Fruit fly (Drosophila melanogaster) whole organism, embryonic: ENCODE data around the gene spel1.

Experiments used
- Awh ChIP-seq: fragments of 200-800 bp; sonication (Bioruptor generic); IDR thresholded peaks from 2 replicates; pipeline ENCODE4, ENCODE4 v1.3.6; 2022; ENCODE audit warnings: missing biosample characterization, missing genetic modification characterization
- CG10366 ChIP-seq: fragments of 200-800 bp; sonication (Bioruptor generic); IDR thresholded peaks from 2 replicates; pipeline ENCODE4 v1.3.6; 2022; ENCODE audit warnings: missing biosample characterization, missing genetic modification characterization
- CG11456 ChIP-seq: fragments of 200-800 bp; sonication (Bioruptor generic); IDR thresholded peaks from 3 replicates; pipeline ENCODE4 v1.3.6; 2022; ENCODE audit warnings: missing biosample characterization, missing genetic modification characterization
- CG12104 ChIP-seq: fragments of 200-800 bp; sonication (Bioruptor generic); optimal IDR thresholded peaks from 3 replicates; lab custom pipeline; 2016; ENCODE audit warnings: missing biosample characterization, missing genetic modification characterization
- CG12155 ChIP-seq: fragments of 200-800 bp; sonication (Bioruptor generic); optimal IDR thresholded peaks from 3 replicates; lab custom pipeline; 2016; ENCODE audit warnings: missing biosample characterization, missing genetic modification characterization
- CG13775 ChIP-seq: fragments of 200-800 bp; sonication (Bioruptor generic); optimal IDR thresholded peaks from 3 replicates; lab custom pipeline; 2017; ENCODE audit warnings: missing biosample characterization, mild to moderate bottlenecking, missing genetic modification characterization
- CG1602 ChIP-seq: fragments of 200-800 bp; sonication (Bioruptor generic); optimal IDR thresholded peaks from 3 replicates; lab custom pipeline; 2016; ENCODE audit warnings: missing biosample characterization, missing genetic modification characterization
- CG3838 ChIP-seq: fragments of 200-800 bp; sonication (Bioruptor generic); optimal IDR thresholded peaks from 3 replicates; lab custom pipeline; 2016; ENCODE audit warnings: missing biosample characterization, missing genetic modification characterization
- CG4328 ChIP-seq: fragments of 200-800 bp; sonication (Bioruptor generic); optimal IDR thresholded peaks from 3 replicates; lab custom pipeline; 2017; ENCODE audit warnings: missing biosample characterization, missing genetic modification reagents, missing genetic modification characterization
- CG4404 ChIP-seq: fragments of 200-800 bp; sonication (Bioruptor generic); IDR thresholded peaks from 2 replicates; pipeline ENCODE4 v1.3.6; 2022; ENCODE audit warnings: missing biosample characterization, missing genetic modification characterization
- CG4854 ChIP-seq: fragments of 200-800 bp; sonication (Bioruptor generic); optimal IDR thresholded peaks from 2 replicates; lab custom pipeline; 2016; ENCODE audit warnings: missing biosample characterization, missing genetic modification characterization, inconsistent platforms
- CG6683 ChIP-seq: fragments of 200-800 bp; sonication (Bioruptor generic); optimal IDR thresholded peaks from 2 replicates; lab custom pipeline; 2017; ENCODE audit warnings: missing biosample characterization, mild to moderate bottlenecking, missing genetic modification characterization, missing genetic modification reagents
- CG8388 ChIP-seq: fragments of 200-800 bp; sonication (Bioruptor generic); optimal IDR thresholded peaks from 2 replicates; lab custom pipeline; 2019; ENCODE audit warnings: missing biosample characterization, mild to moderate bottlenecking, missing genetic modification characterization, moderate library complexity
- CG9817 ChIP-seq: fragments of 200-800 bp; sonication (Bioruptor generic); optimal IDR thresholded peaks from 2 replicates; lab custom pipeline; 2018; ENCODE audit warnings: missing biosample characterization, mild to moderate bottlenecking, missing genetic modification characterization, moderate library complexity
- CoRest ChIP-seq: fragments of 200-800 bp; sonication (Bioruptor generic); optimal IDR thresholded peaks from 3 replicates; lab custom pipeline; 2018; ENCODE audit warnings: missing biosample characterization, mild to moderate bottlenecking, missing genetic modification characterization, moderate library complexity
- D ChIP-seq, 2 experiments: fragments of 200-800 bp in 1 of 2; fragments of >200 bp in 1 of 2; sonication (Bioruptor generic) in 1 of 2; optimal IDR thresholded peaks; 2 replicates in 1 of 2; 3 replicates in 1 of 2; lab custom pipeline; 2017; ENCODE audit warnings: mild to moderate bottlenecking in 1 of 2, missing biosample characterization in 1 of 2, missing genetic modification characterization in 1 of 2, missing genetic modification reagents in 1 of 2
- D19A ChIP-seq: fragments of 200-800 bp; optimal IDR thresholded peaks from 3 replicates; lab custom pipeline; 2019; ENCODE audit warnings: missing biosample characterization, mild to moderate bottlenecking, missing genetic modification characterization, moderate library complexity
- D19B ChIP-seq: fragments of 200-800 bp; sonication (Bioruptor generic); optimal IDR thresholded peaks from 2 replicates; lab custom pipeline; 2017; ENCODE audit warnings: missing biosample characterization, mild to moderate bottlenecking, missing genetic modification characterization
- Dfd ChIP-seq, 2 experiments: fragments of >200 bp; optimal IDR thresholded peaks; 2 replicates each; lab custom pipeline; 2017; ENCODE audit warnings: missing biosample characterization in 2 of 2, missing genetic modification characterization in 2 of 2
- Dref ChIP-seq: fragments of 200-800 bp; sonication (Bioruptor generic); IDR thresholded peaks from 2 replicates; pipeline ENCODE4 v1.3.6; 2022; ENCODE audit warnings: missing biosample characterization, missing genetic modification characterization
- ERR ChIP-seq: fragments of 200-800 bp; sonication (Bioruptor generic); optimal IDR thresholded peaks from 2 replicates; lab custom pipeline; 2016; ENCODE audit warnings: missing biosample characterization, missing genetic modification characterization
- Elba2 ChIP-seq: fragments of 200-800 bp; sonication (Bioruptor generic); optimal IDR thresholded peaks from 3 replicates; lab custom pipeline; 2016; ENCODE audit warnings: missing biosample characterization, missing genetic modification characterization
- Ets65A ChIP-seq: fragments of 200-800 bp; sonication (Bioruptor generic); peaks from one replicate; lab custom pipeline; 2016; ENCODE audit warnings: missing biosample characterization, missing genetic modification characterization
- H2.0 ChIP-seq: fragments of 200-800 bp; sonication (Bioruptor generic); IDR thresholded peaks from 2 replicates; pipeline ENCODE4 v1.3.6; 2022; ENCODE audit warnings: missing biosample characterization, missing genetic modification characterization
- Meics ChIP-seq: fragments of 200-800 bp; sonication (Bioruptor generic); optimal IDR thresholded peaks from 2 replicates; lab custom pipeline; 2017; ENCODE audit warnings: missing biosample characterization, mild to moderate bottlenecking, missing genetic modification characterization
- Mes4 ChIP-seq: fragments of 200-800 bp; sonication (Bioruptor generic); optimal IDR thresholded peaks from 2 replicates; lab custom pipeline; 2016; ENCODE audit warnings: missing biosample characterization, missing genetic modification characterization
- Opbp ChIP-seq: fragments of 200-800 bp; sonication (Bioruptor generic); IDR thresholded peaks from 3 replicates; pipeline ENCODE4 v1.3.6; 2022; ENCODE audit warnings: missing biosample characterization, missing genetic modification characterization; ENCODE audit not compliant: partially characterized antibody
- Ptx1 ChIP-seq: fragments of 200-800 bp; sonication (Bioruptor generic); IDR thresholded peaks from 2 replicates; pipeline ENCODE4 v1.3.6; 2022; ENCODE audit warnings: missing biosample characterization, missing genetic modification characterization
- Sox100B ChIP-seq: fragments of 200-800 bp; sonication (Bioruptor generic); optimal IDR thresholded peaks from 3 replicates; lab custom pipeline; 2018; ENCODE audit warnings: missing biosample characterization, mild to moderate bottlenecking, missing genetic modification characterization
- Vsx1 ChIP-seq: fragments of 200-800 bp; sonication (Bioruptor generic); optimal IDR thresholded peaks from 2 replicates; lab custom pipeline; 2017; ENCODE audit warnings: missing biosample characterization, mild to moderate bottlenecking, missing genetic modification characterization, missing genetic modification reagents
- Xbp1 ChIP-seq: fragments of 200-800 bp; sonication (Bioruptor generic); optimal IDR thresholded peaks from 3 replicates; lab custom pipeline; 2016; ENCODE audit warnings: missing biosample characterization, mild to moderate bottlenecking, missing genetic modification characterization
- Xrp1 ChIP-seq: fragments of 200-800 bp; sonication (Bioruptor generic); IDR thresholded peaks from 2 replicates; pipeline ENCODE4 v1.3.6; 2022; ENCODE audit warnings: missing biosample characterization, missing genetic modification characterization
- ac ChIP-seq: fragments of 200-800 bp; sonication (Bioruptor generic); optimal IDR thresholded peaks from 3 replicates; lab custom pipeline; 2017; ENCODE audit warnings: missing biosample characterization, mild to moderate bottlenecking, missing genetic modification characterization
- ara ChIP-seq: fragments of 200-800 bp; sonication (Bioruptor generic); IDR thresholded peaks from 2 replicates; pipeline ENCODE4 v1.3.6; 2022; ENCODE audit warnings: missing biosample characterization, missing genetic modification characterization
- ci ChIP-seq: fragments of 200-800 bp; sonication (Bioruptor generic); IDR thresholded peaks from 3 replicates; pipeline ENCODE4 v1.3.6; 2022; ENCODE audit warnings: missing biosample characterization, missing genetic modification characterization
- disco-r ChIP-seq: fragments of 200-800 bp; sonication (Bioruptor generic); optimal IDR thresholded peaks from 2 replicates; lab custom pipeline; 2016; ENCODE audit warnings: missing biosample characterization, missing genetic modification characterization
- ems ChIP-seq: fragments of 200-800 bp; sonication (Bioruptor generic); optimal IDR thresholded peaks from 3 replicates; lab custom pipeline; 2016; ENCODE audit warnings: missing biosample characterization, missing genetic modification characterization
- fd64A ChIP-seq: fragments of 200-800 bp; sonication (Bioruptor generic); optimal IDR thresholded peaks from 3 replicates; lab custom pipeline; 2018; ENCODE audit warnings: missing biosample characterization, mild to moderate bottlenecking, missing genetic modification characterization
- ftz-f1 ChIP-seq: fragments of 200-800 bp; sonication (Bioruptor generic); optimal IDR thresholded peaks from 2 replicates; lab custom pipeline; 2016; ENCODE audit warnings: missing biosample characterization, missing genetic modification characterization
- fu2 ChIP-seq: fragments of 200-800 bp; sonication (Bioruptor generic); optimal IDR thresholded peaks from 2 replicates; lab custom pipeline; 2016; ENCODE audit warnings: missing biosample characterization, missing genetic modification characterization
- gcm ChIP-seq: fragments of 200-800 bp; sonication (Bioruptor generic); optimal IDR thresholded peaks from 2 replicates; lab custom pipeline; 2019; ENCODE audit warnings: missing biosample characterization, mild to moderate bottlenecking, missing genetic modification characterization, moderate library complexity
- h ChIP-seq: fragments of >200 bp; optimal IDR thresholded peaks from 2 replicates; lab custom pipeline; 2017
- insv ChIP-seq, 2 experiments: fragments of 200-800 bp; sonication (Bioruptor generic); optimal IDR thresholded peaks; 3 replicates each; lab custom pipeline; 2016 to 2018; ENCODE audit warnings: missing biosample characterization in 2 of 2, missing genetic modification characterization in 2 of 2
- knrl ChIP-seq: fragments of 200-800 bp; sonication (Bioruptor generic); IDR thresholded peaks from 3 replicates; pipeline ENCODE4 v1.3.6; 2022; ENCODE audit warnings: missing biosample characterization, missing genetic modification characterization; ENCODE audit not compliant: partially characterized antibody
- luna ChIP-seq: fragments of 200-800 bp; sonication (Bioruptor generic); optimal IDR thresholded peaks from 2 replicates; lab custom pipeline; 2016; ENCODE audit warnings: missing biosample characterization, missing genetic modification characterization
- nom ChIP-seq: fragments of 200-800 bp; sonication (Bioruptor generic); optimal IDR thresholded peaks from 2 replicates; lab custom pipeline; 2017; ENCODE audit warnings: missing biosample characterization, missing genetic modification characterization, mild to moderate bottlenecking, moderate library complexity, missing genetic modification reagents
- sd ChIP-seq: fragments of 200-800 bp; sonication (Bioruptor generic); optimal IDR thresholded peaks from 3 replicates; lab custom pipeline; 2018; ENCODE audit warnings: missing biosample characterization, mild to moderate bottlenecking, missing genetic modification characterization, moderate library complexity
- sug ChIP-seq: fragments of 200-800 bp; optimal IDR thresholded peaks from 2 replicates; lab custom pipeline; 2019; ENCODE audit warnings: missing biosample characterization, mild to moderate bottlenecking, missing genetic modification characterization, moderate library complexity
- wek ChIP-seq: fragments of 200-800 bp; sonication (Bioruptor generic); optimal IDR thresholded peaks from 3 replicates; lab custom pipeline; 2018; ENCODE audit warnings: missing biosample characterization, mild to moderate bottlenecking, missing genetic modification characterization, moderate library complexity

Gene spel1

DNA sequence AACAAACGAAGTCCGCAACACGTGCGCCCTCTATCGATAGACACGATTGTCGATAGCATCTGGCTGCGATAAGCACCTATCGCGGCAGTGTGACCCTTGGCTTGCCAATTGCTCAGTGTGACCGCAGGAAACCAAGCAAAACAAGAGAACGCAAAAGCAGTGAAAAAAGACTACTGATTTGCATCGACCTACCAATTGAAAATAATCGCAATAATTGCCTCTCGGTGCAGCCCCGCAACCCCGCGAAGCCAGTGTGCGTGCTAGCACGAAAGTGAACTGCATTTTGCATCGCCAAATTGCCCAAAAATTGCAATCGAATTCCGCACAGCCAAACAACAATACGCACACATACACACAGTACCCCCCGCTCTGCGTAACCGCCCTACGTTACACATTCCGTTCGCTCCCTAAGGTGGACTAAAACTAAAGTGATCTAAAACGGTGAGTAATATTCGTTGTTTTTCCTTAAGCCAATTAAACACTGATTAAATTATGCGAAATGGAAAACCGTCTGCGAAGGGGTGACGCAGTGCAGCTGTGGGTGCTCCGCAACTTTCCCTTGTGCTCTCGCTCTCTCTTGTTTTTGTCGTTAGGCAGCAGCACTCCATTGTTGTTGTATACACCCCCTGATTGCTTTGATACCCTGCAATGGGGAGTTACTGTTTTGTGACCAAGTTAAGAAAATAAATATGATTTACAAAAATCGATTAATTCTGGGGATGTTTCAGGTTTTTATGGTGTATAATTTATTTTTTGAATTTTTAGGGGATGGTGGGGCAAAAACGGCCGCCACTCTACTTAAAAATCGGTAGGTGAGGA lies 6.6 kb upstream of the spel1 start, which contains the start of gene Rab14 (continued):
- TF ChIP-seq disco-r (GFP tag; lab: Kevin White, UChicago) (peak; percentile 28), Xrp1 (GFP tag; lab: Robert Waterston, UW) (peak; percentile 83), Meics (GFP tag; lab: Kevin White, UChicago) (peak; percentile 84), fu2 (GFP tag; lab: Kevin White, UChicago) (peak; percentile 21), D (optimal IDR thresholded peaks at IDR 0.05; lab: Kevin White, UChicago) (peak; percentile 89), D (GFP tag; optimal IDR thresholded peaks at IDR 0.05; lab: Kevin White, UChicago) (peak; percentile 65), Elba2 (GFP tag; lab: Kevin White, UChicago) (no peak), Sox100B (GFP tag; lab: Kevin White, UChicago) (peak; percentile 66), luna (GFP tag; lab: Kevin White, UChicago) (peak; percentile 4), CG11456 (GFP tag; lab: Robert Waterston, UW) (peak; percentile 90), Xbp1 (GFP tag; lab: Kevin White, UChicago) (peak; percentile 78), fd64A (GFP tag; lab: Kevin White, UChicago) (no peak), Mes4 (peak; percentile 32), CG10366 (peak; percentile 77), D19A (tag; lab: Kevin White, UChicago) (peak; percentile 98), Dfd (GFP tag; optimal IDR thresholded peaks at IDR 0.05; lab: Kevin White, UChicago) (no peak), wek (GFP tag; lab: Kevin White, UChicago) (peak; percentile 18), insv (GFP tag; optimal IDR thresholded peaks at IDR 0.05; lab: Kevin White, UChicago) (no peak), Dref (GFP tag; lab: Robert Waterston, UW) (peak; percentile 95), CoRest (tag; lab: Kevin White, UChicago) (peak; percentile 84), CG12155 (peak; percentile 75), Ets65A (GFP tag; lab: Kevin White, UChicago) (peak; percentile 91), gcm (peak; percentile 84), nom (peak; percentile 44), ftz-f1 (GFP tag; lab: Kevin White, UChicago) (peak; percentile 9), ac (GFP tag; lab: Kevin White, UChicago) (peak; percentile 27), knrl (peak; percentile 83), CG8388 (GFP tag; lab: Kevin White, UChicago) (peak; percentile 78), ERR (GFP tag; lab: Kevin White, UChicago) (peak; percentile 20), H2.0 (GFP tag; lab: Robert Waterston, UW) (peak; percentile 70), CG9817 (tag; lab: Kevin White, UChicago) (peak; percentile 85), sd (tag; lab: Kevin White, UChicago) (peak; percentile 99), Awh (GFP tag; lab: Robert Waterston, UW) (peak; percentile 83), CG13775 (GFP tag; lab: Kevin White, UChicago) (peak; percentile 79), Ptx1 (peak; percentile 70), ems (GFP tag; lab: Kevin White, UChicago) (peak; percentile 75), ara (GFP tag; lab: Robert Waterston, UW) (peak; percentile 53; the same call in 1 of the 2 replicates), CG1602 (GFP tag; lab: Kevin White, UChicago) (peak; percentile 62), Vsx1 (GFP tag; lab: Kevin White, UChicago) (peak; percentile 70), CG3838 (peak; percentile 42), sug (peak; percentile 86), CG4404 (GFP tag; lab: Robert Waterston, UW) (peak; percentile 47), D19B (GFP tag; lab: Kevin White, UChicago) (peak; percentile 89), CG12104 (GFP tag; lab: Kevin White, UChicago) (peak; percentile 66), CG4854 (GFP tag; lab: Kevin White, UChicago) (peak; percentile 76), CG4328 (GFP tag; lab: Kevin White, UChicago) (peak; percentile 61), h (lab: Kevin White, UChicago) (no peak), ci (peak; percentile 91), CG6683 (GFP tag; lab: Kevin White, UChicago) (peak; percentile 43), Opbp (GFP tag; lab: Robert Waterston, UW) (peak; percentile 91)
